Fruit fly (Drosophila melanogaster) whole organism, prepupa: ENCODE measurements around the gene Clk.

Source experiments
- CG10669 ChIP-seq: fragments of 200-800 bp; sonication (Bioruptor generic); optimal IDR thresholded peaks from 3 replicates; lab custom pipeline; 2018; ENCODE audit warnings: missing biosample characterization, mild to moderate bottlenecking, missing genetic modification characterization, moderate library complexity
- CG15336 ChIP-seq: fragments of 200-800 bp; sonication (Bioruptor generic); IDR thresholded peaks from 2 replicates; pipeline ENCODE4 v1.3.6; 2022; ENCODE audit warnings: missing biosample characterization, missing genetic modification characterization
- CG32006 ChIP-seq: fragments of 200-800 bp; sonication (Bioruptor generic); optimal IDR thresholded peaks from 3 replicates; lab custom pipeline; 2017; ENCODE audit warnings: missing biosample characterization, mild to moderate bottlenecking, missing genetic modification characterization
- CG34406 ChIP-seq: fragments of 200-800 bp; sonication (Bioruptor generic); optimal IDR thresholded peaks from 3 replicates; lab custom pipeline; 2016; ENCODE audit warnings: missing biosample characterization, missing genetic modification characterization
- CG6163 ChIP-seq: fragments of 200-800 bp; sonication (Bioruptor generic); IDR thresholded peaks from 3 replicates; pipeline ENCODE4 v1.3.6; 2022; ENCODE audit warnings: missing biosample characterization, missing genetic modification characterization
- CG6276 ChIP-seq: fragments of 200-800 bp; sonication (Bioruptor generic); optimal IDR thresholded peaks from 2 replicates; lab custom pipeline; 2017; ENCODE audit warnings: missing biosample characterization, mild to moderate bottlenecking, missing genetic modification characterization
- CG6792 ChIP-seq: fragments of 200-800 bp; sonication (Bioruptor generic); optimal IDR thresholded peaks from 3 replicates; lab custom pipeline; 2016; ENCODE audit warnings: missing biosample characterization, missing genetic modification characterization
- CG6808 ChIP-seq: fragments of 200-800 bp; sonication (Bioruptor generic); optimal IDR thresholded peaks from 3 replicates; lab custom pipeline; 2017; ENCODE audit warnings: missing biosample characterization, missing genetic modification characterization, mild to moderate bottlenecking, moderate library complexity, missing genetic modification reagents
- CG6854 ChIP-seq: fragments of 200-800 bp; sonication (Bioruptor generic); optimal IDR thresholded peaks from 2 replicates; lab custom pipeline; 2017; ENCODE audit warnings: missing biosample characterization, mild to moderate bottlenecking, missing genetic modification characterization
- CG7368 ChIP-seq: fragments of 200-800 bp; sonication (Bioruptor generic); optimal IDR thresholded peaks from 3 replicates; lab custom pipeline; 2016; ENCODE audit warnings: missing biosample characterization, missing genetic modification characterization
- CG8119 ChIP-seq: fragments of 200-800 bp; sonication (Bioruptor generic); IDR thresholded peaks from 3 replicates; pipeline ENCODE4 v1.3.6; 2022; ENCODE audit warnings: missing biosample characterization, missing genetic modification characterization
- CG8319 ChIP-seq: fragments of 200-800 bp; sonication (Bioruptor generic); optimal IDR thresholded peaks from 3 replicates; lab custom pipeline; 2016; ENCODE audit warnings: missing biosample characterization, missing genetic modification characterization
- CG8632 ChIP-seq: fragments of 200-800 bp; sonication (Bioruptor generic); optimal IDR thresholded peaks from 3 replicates; lab custom pipeline; 2016; ENCODE audit warnings: missing biosample characterization, missing genetic modification characterization
- Eip78C ChIP-seq: fragments of 200-800 bp; sonication (Bioruptor generic); peaks from one replicate; lab custom pipeline; 2016; ENCODE audit warnings: missing biosample characterization, missing genetic modification characterization
- Hr38 ChIP-seq: sonication (Bioruptor generic); optimal IDR thresholded peaks from 2 replicates; lab custom pipeline; 2016; ENCODE audit warnings: missing biosample characterization, missing genetic modification characterization
- Hr39 ChIP-seq: fragments of 200-800 bp; sonication (Bioruptor generic); optimal IDR thresholded peaks from 2 replicates; lab custom pipeline; 2016; ENCODE audit warnings: missing biosample characterization, missing genetic modification characterization
- Met ChIP-seq: fragments of 200-800 bp; sonication (Bioruptor generic); optimal IDR thresholded peaks from 3 replicates; lab custom pipeline; 2016; ENCODE audit warnings: missing biosample characterization, missing genetic modification characterization
- Sox102F ChIP-seq: fragments of 200-800 bp; sonication (Bioruptor generic); optimal IDR thresholded peaks from 2 replicates; lab custom pipeline; 2016; ENCODE audit warnings: missing biosample characterization, mild to moderate bottlenecking, missing genetic modification characterization
- Sox15 ChIP-seq: fragments of 200-800 bp; sonication (Bioruptor generic); optimal IDR thresholded peaks from 3 replicates; lab custom pipeline; 2016; ENCODE audit warnings: missing biosample characterization, missing genetic modification characterization
- acj6 ChIP-seq: fragments of 200-800 bp; sonication (Bioruptor generic); optimal IDR thresholded peaks from 3 replicates; lab custom pipeline; 2016; ENCODE audit warnings: missing biosample characterization, missing genetic modification characterization
- cyc ChIP-seq: fragments of 200-800 bp; sonication (Bioruptor generic); optimal IDR thresholded peaks from 3 replicates; lab custom pipeline; 2016; ENCODE audit warnings: missing biosample characterization, missing genetic modification characterization
- eg ChIP-seq: fragments of 200-800 bp; sonication (Bioruptor generic); IDR thresholded peaks from 3 replicates; pipeline ENCODE4 v1.3.6; 2022; ENCODE audit warnings: missing biosample characterization, missing genetic modification characterization
- fkh ChIP-seq: fragments of 200-800 bp; sonication (Bioruptor generic); optimal IDR thresholded peaks from 3 replicates; lab custom pipeline; 2017; ENCODE audit warnings: missing biosample characterization, mild to moderate bottlenecking, missing genetic modification characterization, moderate library complexity
- pdm3 ChIP-seq: fragments of 200-800 bp; sonication (Bioruptor generic); optimal IDR thresholded peaks from 3 replicates; lab custom pipeline; 2016; ENCODE audit warnings: missing biosample characterization, missing genetic modification characterization
- spab ChIP-seq: fragments of 200-800 bp; sonication (Bioruptor generic); optimal IDR thresholded peaks from 2 replicates; lab custom pipeline; 2017; ENCODE audit warnings: missing biosample characterization, mild to moderate bottlenecking, missing genetic modification characterization, missing genetic modification reagents
- ss ChIP-seq, 2 experiments: fragments of 200-800 bp; sonication (Bioruptor generic); optimal IDR thresholded peaks; 2 replicates in 1 of 2; 3 replicates in 1 of 2; lab custom pipeline; 2017 to 2018; ENCODE audit warnings: mild to moderate bottlenecking in 2 of 2, missing biosample characterization in 2 of 2, missing genetic modification characterization in 2 of 2, moderate library complexity in 1 of 2
- svp ChIP-seq: fragments of 200-800 bp; sonication (Bioruptor generic); peaks from one replicate; lab custom pipeline; 2016; ENCODE audit warnings: missing biosample characterization, missing genetic modification characterization
- vri ChIP-seq: fragments of 200-800 bp; sonication (Bioruptor generic); optimal IDR thresholded peaks from 3 replicates; lab custom pipeline; 2016; ENCODE audit warnings: missing biosample characterization, mild to moderate bottlenecking, missing genetic modification characterization

Clk gene

dm6 chr3L:7718561-7719417 is 56.6 kb downstream of the Clk start, which contains the start of gene Mcad (continued):
- peak; percentile 97 for TF ChIP-seq Sox102F (GFP tag; lab: Kevin White, UChicago)
- TF ChIP-seq CG6854: peak; percentile 96
- TF ChIP-seq Sox15: peak; percentile 96
- peak; percentile 97 for TF ChIP-seq CG8632 (GFP tag; lab: Kevin White, UChicago)
- peak; percentile 99 for TF ChIP-seq CG32006 (GFP tag; lab: Kevin White, UChicago)
- TF ChIP-seq acj6 (GFP tag; lab: Kevin White, UChicago): peak; percentile 97
- no peak for TF ChIP-seq Hr38 (GFP tag; lab: Kevin White, UChicago)
- peak; percentile 92 for TF ChIP-seq CG6808 (GFP tag; lab: Kevin White, UChicago)
- peak; percentile 100 for TF ChIP-seq Eip78C (GFP tag; lab: Kevin White, UChicago)
- peak; percentile 94 for TF ChIP-seq spab (GFP tag; lab: Kevin White, UChicago)
- TF ChIP-seq, all 60 proteins: peak for 59

- TF ChIP-seq eg (GFP tag; lab: Robert Waterston, UW) (0 out of 3 replicates have a peak, but pooled peaks have one; percentile 11), CG8119 (GFP tag; lab: Robert Waterston, UW) (no peak)
These were observed 57.4 kb downstream of the Clk start, which contains the start of gene Ank2 for dm6 chr3L:7717863-7718560. Gene Ank2 (minus strand): TSS chr3L:7718395.

dm6 chr3L:7714301-7714946 is 61.0 kb downstream of the Clk start:
- TF ChIP-seq CG6163 (GFP tag; lab: Robert Waterston, UW) (no peak), fkh (peak; percentile 26), vri (GFP tag; lab: Kevin White, UChicago) (no peak), CG8319 (GFP tag; lab: Kevin White, UChicago) (no peak), CG34406 (GFP tag; lab: Kevin White, UChicago) (no peak), CG8119 (GFP tag; lab: Robert Waterston, UW) (no peak), Sox15 (no peak), ss (GFP tag; optimal IDR thresholded peaks at IDR 0.05; lab: Kevin White, UChicago) (peak in 1 of 2 experiments; percentile 19)

- no peak for TF ChIP-seq svp
- TF ChIP-seq CG6276 (GFP tag; lab: Kevin White, UChicago): no peak
- TF ChIP-seq CG15336 (GFP tag; lab: Robert Waterston, UW): no peak
- no peak for TF ChIP-seq CG10669
- TF ChIP-seq pdm3 (GFP tag; lab: Kevin White, UChicago): no peak
- no peak for TF ChIP-seq cyc (GFP tag; lab: Kevin White, UChicago)
- TF ChIP-seq Met (GFP tag; lab: Kevin White, UChicago): no peak
- TF ChIP-seq Hr39 (GFP tag; lab: Kevin White, UChicago): no peak
- TF ChIP-seq CG7368 (GFP tag; lab: Kevin White, UChicago): no peak
- TF ChIP-seq spab (GFP tag; lab: Kevin White, UChicago): no peak
- no peak for TF ChIP-seq CG6792 (GFP tag; lab: Kevin White, UChicago)
These were observed 62.0 kb downstream of the Clk start for dm6 chr3L:7713378-7713777.
